Worm (Caenorhabditis elegans): ENCODE data around the gene C01B10.9.

C01B10.9 gene

ce11 chrIV:6622142-6622541, 9.9 kb upstream of the C01B10.9 start:
- no peak for TF ChIP-seq flh-1 (GFP tag; optimal IDR thresholded peaks at IDR 0.05)
- TF ChIP-seq nhr-28 (tag; optimal IDR thresholded peaks at IDR 0.05) = no peak
- no peak for TF ChIP-seq hlh-1 (tag; optimal IDR thresholded peaks at IDR 0.05)
- TF ChIP-seq tbx-8 (GFP tag; optimal IDR thresholded peaks at IDR 0.05) = no peak
- no peak for TF ChIP-seq unc-39 (tag; optimal IDR thresholded peaks at IDR 0.05)
- no peak for TF ChIP-seq nhr-237 (tag; optimal IDR thresholded peaks at IDR 0.05)
- no peak for TF ChIP-seq mep-1 (tag; optimal IDR thresholded peaks at IDR 0.05)
- no peak for TF ChIP-seq ztf-11 (tag; optimal IDR thresholded peaks at IDR 0.05)
- TF ChIP-seq bed-3 (GFP tag; optimal IDR thresholded peaks at IDR 0.05) = no peak
- no peak for TF ChIP-seq nhr-76 (tag; optimal IDR thresholded peaks at IDR 0.05)
- no peak for TF ChIP-seq lin-13 (tag; optimal IDR thresholded peaks at IDR 0.05)
- TF ChIP-seq mls-2 (tag; optimal IDR thresholded peaks at IDR 0.05) = no peak
- no peak for TF ChIP-seq M03D4.4 (tag; optimal IDR thresholded peaks at IDR 0.05)
- TF ChIP-seq pha-4 (tag; optimal IDR thresholded peaks at IDR 0.05) = no peak

- TF ChIP-seq M03D4.4 (tag; optimal IDR thresholded peaks at IDR 0.05) (no peak), pha-4 (tag; optimal IDR thresholded peaks at IDR 0.05) (no peak), nhr-12 (tag; optimal IDR thresholded peaks at IDR 0.05) (no peak)
Observed at ce11 chrIV:6623390-6623789, 8.6 kb upstream of the C01B10.9 start, which contains the start of gene C01B10.44. TSS of gene C01B10.44 (plus strand) at chrIV:6623690.

- TF ChIP-seq ham-2 (GFP tag; optimal IDR thresholded peaks at IDR 0.05) (no peak), lin-13 (tag; optimal IDR thresholded peaks at IDR 0.05) (no peak), unc-62 (GFP tag; optimal IDR thresholded peaks at IDR 0.05) (no peak), zip-8 (tag; optimal IDR thresholded peaks at IDR 0.05) (no peak), unc-39 (tag; optimal IDR thresholded peaks at IDR 0.05) (no peak), drap-1 (GFP tag; optimal IDR thresholded peaks at IDR 0.05) (no peak), snpc-4 (tag; optimal IDR thresholded peaks at IDR 0.05) (no peak), mab-5 (tag; optimal IDR thresholded peaks at IDR 0.05) (no peak), nhr-237 (tag; optimal IDR thresholded peaks at IDR 0.05) (no peak), elt-3 (tag; optimal IDR thresholded peaks at IDR 0.05) (no peak), tbx-8 (GFP tag; optimal IDR thresholded peaks at IDR 0.05) (no peak), mls-2 (tag; optimal IDR thresholded peaks at IDR 0.05) (no peak), ceh-43 (GFP tag; optimal IDR thresholded peaks at IDR 0.05) (no peak), flh-1 (GFP tag; optimal IDR thresholded peaks at IDR 0.05) (no peak), M03D4.4 (tag; optimal IDR thresholded peaks at IDR 0.05) (no peak)
Observed at ce11 chrIV:6627798-6628197, 4.2 kb upstream of the C01B10.9 start, which contains the start of gene cest-5.2. TSS of gene cest-5.2 (minus strand) at chrIV:6627925.

- TF ChIP-seq mls-2 (tag; optimal IDR thresholded peaks at IDR 0.05) = no peak
- no peak for TF ChIP-seq zip-8 (tag; optimal IDR thresholded peaks at IDR 0.05)
Observed at ce11 chrIV:6634789-6635188, 2.8 kb downstream of the C01B10.9 start, which contains the start of gene metl-13. TSS of gene metl-13 (plus strand) at chrIV:6635089.

ce11 chrIV:6638256-6638655, 6.2 kb downstream of the C01B10.9 start, which contains the start of gene C01B10.7:
TSS of gene C01B10.7 (plus strand) at chrIV:6638556.
- TF ChIP-seq ces-1 (GFP tag; optimal IDR thresholded peaks at IDR 0.05) (no peak), nhr-28 (tag; optimal IDR thresholded peaks at IDR 0.05) (no peak)

- no peak for TF ChIP-seq elt-3 (tag; optimal IDR thresholded peaks at IDR 0.05)
- no peak for TF ChIP-seq blmp-1 (tag; optimal IDR thresholded peaks at IDR 0.05)
- no peak for TF ChIP-seq lsy-2 (tag; optimal IDR thresholded peaks at IDR 0.05)
- no peak for TF ChIP-seq lin-13 (tag; optimal IDR thresholded peaks at IDR 0.05)
- TF ChIP-seq elt-1 (tag; optimal IDR thresholded peaks at IDR 0.05; ENCODE audit: borderline replicate concordance, insufficient read depth) = no peak
- no peak for TF ChIP-seq nhr-12 (tag; optimal IDR thresholded peaks at IDR 0.05)
- no peak for TF ChIP-seq ham-2 (GFP tag; optimal IDR thresholded peaks at IDR 0.05)
- TF ChIP-seq pha-4 (tag; optimal IDR thresholded peaks at IDR 0.05) = no peak
- no peak for TF ChIP-seq ceh-39 (tag; optimal IDR thresholded peaks at IDR 0.05)
- TF ChIP-seq sem-2 (GFP tag; optimal IDR thresholded peaks at IDR 0.05) = no peak
- TF ChIP-seq zip-8 (tag; optimal IDR thresholded peaks at IDR 0.05) = no peak
- TF ChIP-seq unc-120 (tag; optimal IDR thresholded peaks at IDR 0.05; ENCODE audit: poor library complexity, severe bottlenecking) = no peak
Observed at ce11 chrIV:6639880-6640279, 7.9 kb downstream of the C01B10.9 start, which contains the start of gene C01B10.6. TSS of gene C01B10.6 (plus strand) at chrIV:6640180.

Data from whole organism, mixed stage, embryonic.